Worm (Caenorhabditis elegans) whole organism, L3 larva: ENCODE measurements around the gene R10E8.8.

Source experiments
- ama-1 ChIP-seq: fragments of 150-350 bp; optimal IDR thresholded peaks from 2 replicates; lab custom pipeline; 2018
- ceh-28 ChIP-seq: fragments of 150-350 bp; optimal IDR thresholded peaks from 2 replicates; lab custom pipeline; 2014; ENCODE audit warnings: missing biosample characterization, missing genetic modification reagents, missing genetic modification characterization
- daf-12 ChIP-seq: fragments of 150-350 bp; optimal IDR thresholded peaks from 2 replicates; lab custom pipeline; 2014; ENCODE audit warnings: missing biosample characterization, missing genetic modification reagents, missing genetic modification characterization
- egl-27 ChIP-seq: sonication (generic microtip); optimal IDR thresholded peaks from 4 replicates; lab custom pipeline; 2017; ENCODE audit warnings: missing biosample characterization, missing genetic modification reagents, missing genetic modification characterization
- elt-1 ChIP-seq: fragments of 150-350 bp; optimal IDR thresholded peaks from 2 replicates; lab custom pipeline; 2014; ENCODE audit warnings: missing biosample characterization, missing genetic modification characterization
- elt-2 ChIP-seq: sonication (generic microtip); optimal IDR thresholded peaks from 2 replicates; lab custom pipeline; 2016; ENCODE audit warnings: missing genetic modification reagents, mild to moderate bottlenecking, missing genetic modification characterization, missing compliant biosample characterization
- elt-3 ChIP-seq, 3 experiments: fragments of 150-350 bp in 1 of 3; sonication (generic microtip) in 2 of 3; optimal IDR thresholded peaks; 2 replicates in 2 of 3; 4 replicates in 1 of 3; lab custom pipeline; 2014 to 2017; ENCODE audit warnings: missing biosample characterization in 3 of 3, missing genetic modification characterization in 3 of 3
- nhr-25 ChIP-seq: sonication (generic microtip); optimal IDR thresholded peaks from 2 replicates; lab custom pipeline; 2017; ENCODE audit warnings: missing biosample characterization, missing genetic modification characterization
- pqm-1 ChIP-seq: fragments of 150-350 bp; optimal IDR thresholded peaks from 2 replicates; lab custom pipeline; 2017; ENCODE audit warnings: missing biosample characterization, missing genetic modification characterization, inconsistent platforms
- snpc-4 ChIP-seq: fragments of 150-350 bp; optimal IDR thresholded peaks from 2 replicates; lab custom pipeline; 2014; ENCODE audit warnings: missing biosample characterization, missing genetic modification characterization
- unc-62 ChIP-seq: fragments of 150-350 bp; sonication (generic microtip); optimal IDR thresholded peaks from 4 replicates; lab custom pipeline; 2014; ENCODE audit warnings: missing biosample characterization, missing genetic modification reagents, missing genetic modification characterization
- ztf-11 ChIP-seq: fragments of 150-350 bp; optimal IDR thresholded peaks from 2 replicates; lab custom pipeline; 2014; ENCODE audit warnings: missing biosample characterization, missing genetic modification characterization

- TF ChIP-seq elt-1 (tag; lab: Kevin White, UChicago) (no peak), elt-3 (tag; optimal IDR thresholded peaks at IDR 0.05; lab: Kevin White, UChicago) (no peak), snpc-4 (no peak), pqm-1 (tag; lab: Kevin White, UChicago) (no peak), egl-27 (tag; lab: Kevin White, UChicago) (no peak), elt-2 (tag; lab: Kevin White, UChicago) (no peak), ama-1 (lab: Kevin White, UChicago) (no peak), daf-12 (tag; lab: Kevin White, UChicago) (no peak), ceh-28 (tag; lab: Kevin White, UChicago) (no peak), nhr-25 (tag; lab: Kevin White, UChicago) (no peak), ztf-11 (tag; lab: Kevin White, UChicago) (no peak), unc-62 (no peak)
Measured at ce11 chrV:18268744-18269143, 27.3 kb upstream of the R10E8.8 start, which contains the start of gene fbxa-213.
